Worm (Caenorhabditis elegans) whole organism, L4 larva: ENCODE data around the gene Y62H9A.9.

Experiments
- dmd-6 ChIP-seq: fragments of 200-800 bp; sonication (Bioruptor generic); IDR thresholded peaks from 2 replicates; pipeline ENCODE4 v1.3.6; 2022; ENCODE audit warnings: missing genetic modification reagents, missing genetic modification characterization, missing compliant biosample characterization
- dpl-1 ChIP-seq: fragments of 150-350 bp; optimal IDR thresholded peaks from 2 replicates; lab custom pipeline; 2014; ENCODE audit warnings: missing biosample characterization, missing genetic modification reagents, missing genetic modification characterization
- unc-39 ChIP-seq: sonication (generic microtip); optimal IDR thresholded peaks from 2 replicates; lab custom pipeline; 2017; ENCODE audit warnings: missing biosample characterization, missing genetic modification characterization

- TF ChIP-seq unc-39 (tag; lab: Kevin White, UChicago) (no peak), dmd-6 (GFP tag; lab: Robert Waterston, UW) (peak; percentile 33; the same call in 1 of the 2 replicates), dpl-1 (no peak)
These were observed 12.1 kb upstream of the Y62H9A.9 start, which contains the start of gene Y62H9A.15 for ce11 chrX:11910046-11910445.
